Fruit fly (Drosophila melanogaster): ENCODE results near the gene CG7606.

DNA sequence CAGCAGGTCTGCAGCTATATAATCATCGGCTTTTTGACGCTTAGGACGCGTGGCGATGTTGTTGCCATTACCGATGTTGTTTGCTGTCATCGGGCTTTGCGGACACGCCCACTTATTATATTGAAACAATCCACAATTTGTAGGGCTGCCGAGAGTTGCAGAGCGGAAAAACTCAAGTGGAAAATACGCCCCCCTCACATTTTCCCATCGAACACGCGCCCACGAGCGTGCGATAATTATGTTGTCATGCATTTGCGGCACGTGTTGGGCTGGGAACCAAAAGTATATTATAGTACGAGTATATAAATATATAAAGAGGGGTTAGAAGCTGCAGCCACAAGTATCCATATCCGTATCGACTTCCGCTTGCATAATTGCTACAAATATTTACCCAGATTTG is 7.5 kb upstream of the CG7606 start:
- TF ChIP-seq usp (GFP tag; optimal IDR thresholded peaks at IDR 0.05) (no peak), Dll (optimal IDR thresholded peaks at IDR 0.05) (no peak), CG8478 (optimal IDR thresholded peaks at IDR 0.05) (no peak), pan (optimal IDR thresholded peaks at IDR 0.05) (no peak), psq (optimal IDR thresholded peaks at IDR 0.05) (no peak)
